Fruit fly (Drosophila melanogaster): ENCODE data around the gene Trx2.

The Trx2 gene

DNA sequence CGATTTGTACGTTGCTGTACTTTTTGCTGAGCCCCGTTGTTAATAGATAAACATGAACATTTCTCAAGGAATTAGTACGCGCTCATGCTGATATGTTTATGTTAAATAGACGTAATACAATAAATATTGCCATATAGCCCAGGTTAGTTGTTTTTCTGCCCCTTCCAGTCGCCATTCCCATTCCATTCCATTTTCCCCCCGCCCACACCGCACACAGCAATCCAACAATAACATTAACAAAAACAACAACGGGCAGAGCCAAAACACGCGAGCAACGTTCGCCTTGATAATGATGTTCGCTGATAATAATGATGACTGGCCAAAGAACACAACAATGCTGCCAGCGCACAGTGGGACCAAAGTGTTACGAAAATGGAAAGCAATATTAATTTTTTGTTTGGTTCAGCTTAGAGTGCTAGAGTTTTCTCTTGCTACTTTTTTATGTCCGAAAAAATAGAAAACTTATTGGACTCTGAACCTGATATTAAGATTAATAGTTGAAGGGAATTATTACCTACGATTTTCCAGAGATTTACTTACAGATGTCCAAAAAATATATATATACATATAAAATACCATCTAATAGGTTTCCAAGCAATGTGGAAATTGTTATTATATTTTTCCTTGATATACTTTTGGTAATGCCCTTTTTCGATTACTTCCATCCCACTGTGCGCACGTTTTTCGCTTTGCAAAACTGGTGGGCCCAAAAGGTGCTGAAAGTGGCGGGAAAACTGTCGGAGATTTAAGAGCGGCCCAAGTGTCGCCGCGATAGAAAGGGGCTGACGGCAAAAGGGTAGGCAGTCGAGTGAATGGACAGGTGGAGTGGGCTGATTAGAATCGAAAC is 43.2 kb upstream of the Trx2 start (continued):
- TF ChIP-seq ERR (GFP tag; optimal IDR thresholded peaks at IDR 0.05) (no peak), zfh2 (GFP tag; optimal IDR thresholded peaks at IDR 0.05) (peak; percentile 87), CG3847 (GFP tag; IDR thresholded peaks at IDR 0.05) (peak; percentile 88), CG33213 (GFP tag; optimal IDR thresholded peaks at IDR 0.05) (peak; percentile 70), Blimp-1 (GFP tag; optimal IDR thresholded peaks at IDR 0.05) (peak; percentile 93), CG16779 (GFP tag; IDR thresholded peaks at IDR 0.05) (peak; percentile 51; the same call in 1 of the 2 replicates), dmrt99B (tag; optimal IDR thresholded peaks at IDR 0.05) (peak; percentile 98), CG32767 (GFP tag; IDR thresholded peaks at IDR 0.05) (peak; percentile 85), CG9817 (tag; optimal IDR thresholded peaks at IDR 0.05) (peak; percentile 93), shn (GFP tag; optimal IDR thresholded peaks at IDR 0.05) (peak; percentile 80), nmo (GFP tag; optimal IDR thresholded peaks at IDR 0.05) (peak; percentile 98), Oaz (GFP tag; IDR thresholded peaks at IDR 0.05) (peak; percentile 86), slbo (GFP tag; IDR thresholded peaks at IDR 0.05) (peak; percentile 90), CG7745 (tag; optimal IDR thresholded peaks at IDR 0.05) (no peak), CG4404 (GFP tag; IDR thresholded peaks at IDR 0.05) (peak; percentile 87), Hr3 (GFP tag; optimal IDR thresholded peaks at IDR 0.05) (peak; percentile 95), HLH3B (GFP tag; IDR thresholded peaks at IDR 0.05) (peak; percentile 91), Ets65A (GFP tag) (peak; percentile 71), CG10147 (GFP tag; optimal IDR thresholded peaks at IDR 0.05) (peak; percentile 97), CG32772 (GFP tag; IDR thresholded peaks at IDR 0.05) (peak; percentile 82), CG9727 (GFP tag; optimal IDR thresholded peaks at IDR 0.05) (peak; percentile 99), CG6175 (GFP tag; IDR thresholded peaks at IDR 0.05) (peak; percentile 65; the same call in 2 of the 3 replicates), nerfin-1 (tag; optimal IDR thresholded peaks at IDR 0.05) (peak; percentile 90), MTF-1 (GFP tag; optimal IDR thresholded peaks at IDR 0.05; ENCODE audit: borderline replicate concordance) (peak; percentile 85), slp2 (GFP tag; optimal IDR thresholded peaks at IDR 0.05) (peak; percentile 80), CG11085 (GFP tag; IDR thresholded peaks at IDR 0.05) (peak; percentile 78), gro (GFP tag; optimal IDR thresholded peaks at IDR 0.05) (peak; percentile 85), CG17568 (GFP tag; optimal IDR thresholded peaks at IDR 0.05) (peak; percentile 92), CG4617 (GFP tag; optimal IDR thresholded peaks at IDR 0.05; ENCODE audit: borderline replicate concordance) (peak; percentile 66), jumu (GFP tag; optimal IDR thresholded peaks at IDR 0.05) (peak; percentile 74), chn (GFP tag; optimal IDR thresholded peaks at IDR 0.05) (peak; percentile 80), CG2129 (GFP tag; IDR thresholded peaks at IDR 0.05; ENCODE audit: partially characterized antibody) (no peak), CG10209 (GFP tag; optimal IDR thresholded peaks at IDR 0.05) (peak; percentile 98), scrt (GFP tag; optimal IDR thresholded peaks at IDR 0.05) (peak; percentile 92), her (GFP tag; optimal IDR thresholded peaks at IDR 0.05) (peak; percentile 74), disco-r (GFP tag; optimal IDR thresholded peaks at IDR 0.05) (peak; percentile 78), pb (GFP tag; optimal IDR thresholded peaks at IDR 0.05) (peak; percentile 71), hb (GFP tag; IDR thresholded peaks at IDR 0.05; ENCODE audit: partially characterized antibody) (peak; percentile 49; the same call in 1 of the 3 replicates), CG17328 (GFP tag; IDR thresholded peaks at IDR 0.05) (peak; percentile 88), pros (GFP tag; optimal IDR thresholded peaks at IDR 0.05) (peak; percentile 44), CG42726 (GFP tag; IDR thresholded peaks at IDR 0.05; ENCODE audit: partially characterized antibody) (no peak), crol (GFP tag; IDR thresholded peaks at IDR 0.05) (peak; percentile 54), schlank (tag; optimal IDR thresholded peaks at IDR 0.05) (peak; percentile 83), CG14667 (GFP tag; IDR thresholded peaks at IDR 0.05) (peak; percentile 68), croc (GFP tag; conservative IDR thresholded peaks at IDR 0.05) (peak; percentile 87), ro (GFP tag; IDR thresholded peaks at IDR 0.05) (peak; percentile 72; the same call in 1 of the 2 replicates), fd3F (GFP tag; optimal IDR thresholded peaks at IDR 0.05) (peak; percentile 95), tap (tag; optimal IDR thresholded peaks at IDR 0.05) (peak; percentile 91), CG8924 (tag; optimal IDR thresholded peaks at IDR 0.05) (peak; percentile 98)
